Worm (Caenorhabditis elegans) whole organism, L1 larva: ENCODE data around the gene F09B9.4.

Experiments used
- ama-1 ChIP-seq: fragments of 150-350 bp; optimal IDR thresholded peaks from 2 replicates; lab custom pipeline; 2014
- jun-1 ChIP-seq: fragments of 150-350 bp; optimal IDR thresholded peaks from 2 replicates; lab custom pipeline; 2014; ENCODE audit warnings: missing biosample characterization, missing genetic modification reagents, missing genetic modification characterization
- lin-13 ChIP-seq: fragments of 150-350 bp; optimal IDR thresholded peaks from 2 replicates; lab custom pipeline; 2014; ENCODE audit warnings: missing biosample characterization, missing genetic modification reagents, missing genetic modification characterization
- lir-3 ChIP-seq: sonication (generic microtip); optimal IDR thresholded peaks from 2 replicates; lab custom pipeline; 2016; ENCODE audit warnings: mild to moderate bottlenecking, missing genetic modification characterization, moderate library complexity, missing compliant biosample characterization; ENCODE audit not compliant: poor library complexity
- nhr-11 ChIP-seq: fragments of 150-350 bp; optimal IDR thresholded peaks from 2 replicates; lab custom pipeline; 2014; ENCODE audit warnings: missing biosample characterization, missing genetic modification characterization
- pqm-1 ChIP-seq: sonication (generic microtip); optimal IDR thresholded peaks from 3 replicates; lab custom pipeline; 2017; ENCODE audit warnings: missing biosample characterization, missing genetic modification characterization
- unc-62 ChIP-seq: fragments of 150-350 bp; optimal IDR thresholded peaks from 2 replicates; lab custom pipeline; 2014; ENCODE audit warnings: missing biosample characterization, missing genetic modification reagents, missing genetic modification characterization
- zag-1 ChIP-seq: fragments of 150-350 bp; optimal IDR thresholded peaks from 2 replicates; lab custom pipeline; 2014; ENCODE audit warnings: missing biosample characterization, missing genetic modification characterization

ce11 chrX:10124338-10124737 lies 36.1 kb upstream of the F09B9.4 start:
- TF ChIP-seq pqm-1 (tag; lab: Kevin White, UChicago) (no peak), jun-1 (no peak), nhr-11 (no peak), unc-62 (GFP tag; lab: Kevin White, UChicago) (no peak), lir-3 (tag; lab: Kevin White, UChicago) (no peak), zag-1 (tag; lab: Kevin White, UChicago) (no peak), lin-13 (GFP tag; lab: Kevin White, UChicago) (no peak), ama-1 (lab: Kevin White, UChicago) (no peak)
